Worm (Caenorhabditis elegans): Measurements from ENCODE around the gene nlp-82.

DNA sequence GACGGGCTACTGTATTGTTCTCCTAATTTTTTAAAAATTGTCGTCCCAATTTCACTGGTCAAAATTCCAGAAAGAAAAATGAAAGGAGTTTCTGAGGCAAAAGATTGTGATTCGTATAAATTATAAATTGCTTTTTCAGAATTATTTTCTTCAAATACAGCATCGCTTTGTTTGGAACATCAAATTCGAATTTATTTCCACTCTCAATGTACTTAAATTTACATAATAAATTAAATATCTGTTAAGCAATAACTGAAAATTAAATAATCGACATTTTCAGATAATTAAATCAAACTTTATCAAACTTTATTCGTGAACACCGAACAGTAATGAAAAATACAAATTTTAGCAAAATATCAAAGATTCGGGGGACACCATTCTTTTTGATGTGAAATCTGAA, 20.6 kb upstream of the nlp-82 start:
- TF ChIP-seq ceh-9 (tag; optimal IDR thresholded peaks at IDR 0.05): no peak
- TF ChIP-seq unc-86 (tag; optimal IDR thresholded peaks at IDR 0.05): no peak
- TF ChIP-seq pqm-1 (tag; optimal IDR thresholded peaks at IDR 0.05): no peak
- TF ChIP-seq ama-1 (optimal IDR thresholded peaks at IDR 0.05): no peak
